Worm (Caenorhabditis elegans) whole organism, L1 larva: Measurements from ENCODE around the gene F55A4.3.
A peak's percentile ranks its signal among the peaks of the same experiment; 100 is the strongest.

Experiments
- C04F5.9 ChIP-seq: sonication (generic microtip); optimal IDR thresholded peaks from 2 replicates; lab custom pipeline; 2016; ENCODE audit warnings: missing genetic modification characterization, missing compliant biosample characterization
- C16A3.4 ChIP-seq: fragments of 150-350 bp; optimal IDR thresholded peaks from 2 replicates; lab custom pipeline; 2014; ENCODE audit warnings: missing biosample characterization, missing genetic modification characterization
- F16B12.6 ChIP-seq: fragments of 150-350 bp; optimal IDR thresholded peaks from 2 replicates; lab custom pipeline; 2014; ENCODE audit warnings: missing biosample characterization, missing genetic modification characterization
- aha-1 ChIP-seq: fragments of 150-350 bp; optimal IDR thresholded peaks from 2 replicates; lab custom pipeline; 2014; ENCODE audit warnings: missing biosample characterization, missing genetic modification characterization
- blmp-1 ChIP-seq: fragments of 150-350 bp; optimal IDR thresholded peaks from 2 replicates; lab custom pipeline; 2014; ENCODE audit warnings: missing biosample characterization, missing genetic modification characterization
- ceh-63 ChIP-seq: fragments of 200-800 bp; sonication (Bioruptor generic); optimal IDR thresholded peaks from 2 replicates; lab custom pipeline; 2018; ENCODE audit warnings: mild to moderate bottlenecking, missing genetic modification characterization, missing compliant biosample characterization
- ceh-82 ChIP-seq, 3 experiments: fragments of 150-350 bp in 1 of 3; sonication (generic microtip) in 2 of 3; optimal IDR thresholded peaks; 2 replicates each; lab custom pipeline; 2014 to 2017; ENCODE audit warnings: missing biosample characterization in 3 of 3, missing genetic modification characterization in 3 of 3
- ceh-88 ChIP-seq: fragments of 200-800 bp; sonication (Bioruptor generic); IDR thresholded peaks from 2 replicates; pipeline ENCODE4 v1.3.6; 2022; ENCODE audit warnings: missing genetic modification characterization, missing compliant biosample characterization
- dpl-1 ChIP-seq, 3 experiments: fragments of 150-350 bp in 2 of 3; sonication (generic microtip) in 1 of 3; optimal IDR thresholded peaks; 2 replicates each; lab custom pipeline; 2014 to 2017; ENCODE audit warnings: missing biosample characterization in 3 of 3, missing genetic modification characterization in 3 of 3, missing genetic modification reagents in 3 of 3
- efl-1 ChIP-seq, 4 experiments: fragments of 150-350 bp; optimal IDR thresholded peaks in 3 of 4; peaks in 1 of 4; 1 replicate in 1 of 4; 2 replicates in 3 of 4; lab custom pipeline; 2014; ENCODE audit warnings: missing biosample characterization in 2 of 4, missing genetic modification characterization in 2 of 4, missing genetic modification reagents in 2 of 4
- ets-5 ChIP-seq: fragments of 200-800 bp; sonication (Bioruptor generic); IDR thresholded peaks from 2 replicates; pipeline ENCODE4 v1.3.6; 2022; ENCODE audit warnings: missing genetic modification characterization, missing compliant biosample characterization
- fkh-4 ChIP-seq: sonication (generic microtip); optimal IDR thresholded peaks from 2 replicates; lab custom pipeline; 2016; ENCODE audit warnings: missing compliant biosample characterization, missing genetic modification characterization, borderline replicate concordance
- fos-1 ChIP-seq: fragments of 150-350 bp; optimal IDR thresholded peaks from 2 replicates; lab custom pipeline; 2014; ENCODE audit warnings: missing biosample characterization, missing genetic modification characterization
- grh-1 ChIP-seq: fragments of 200-800 bp; sonication (Bioruptor generic); IDR thresholded peaks from 2 replicates; pipeline ENCODE4 v1.3.6; 2022; ENCODE audit warnings: missing genetic modification reagents, missing genetic modification characterization, missing compliant biosample characterization
- hlh-17 ChIP-seq: fragments of 200-800 bp; sonication (Bioruptor generic); optimal IDR thresholded peaks from 2 replicates; lab custom pipeline; 2018; ENCODE audit warnings: missing genetic modification characterization, mild to moderate bottlenecking, missing compliant biosample characterization, moderate library complexity, borderline replicate concordance
- hlh-4 ChIP-seq: sonication (generic microtip); optimal IDR thresholded peaks from 2 replicates; lab custom pipeline; 2016; ENCODE audit warnings: mild to moderate bottlenecking, missing genetic modification characterization, missing compliant biosample characterization
- hpl-2 ChIP-seq: fragments of 150-350 bp; optimal IDR thresholded peaks from 2 replicates; lab custom pipeline; 2014; ENCODE audit warnings: missing biosample characterization, missing genetic modification reagents, missing genetic modification characterization
- irx-1 ChIP-seq: sonication (generic microtip); optimal IDR thresholded peaks from 2 replicates; lab custom pipeline; 2016; ENCODE audit warnings: missing genetic modification characterization, missing compliant biosample characterization
- lin-13 ChIP-seq: fragments of 150-350 bp; optimal IDR thresholded peaks from 2 replicates; lab custom pipeline; 2014; ENCODE audit warnings: missing biosample characterization, missing genetic modification reagents, missing genetic modification characterization
- lin-39 ChIP-seq: fragments of 150-350 bp; optimal IDR thresholded peaks from 2 replicates; lab custom pipeline; 2014; ENCODE audit warnings: missing biosample characterization, missing genetic modification reagents, missing genetic modification characterization
- lir-3 ChIP-seq: sonication (generic microtip); optimal IDR thresholded peaks from 2 replicates; lab custom pipeline; 2016; ENCODE audit warnings: mild to moderate bottlenecking, missing genetic modification characterization, moderate library complexity, missing compliant biosample characterization; ENCODE audit not compliant: poor library complexity
- lsy-2 ChIP-seq, 2 experiments: fragments of 150-350 bp; optimal IDR thresholded peaks; 2 replicates each; lab custom pipeline; 2014; ENCODE audit warnings: missing biosample characterization in 2 of 2, missing genetic modification characterization in 2 of 2
- mef-2 ChIP-seq: fragments of 150-350 bp; optimal IDR thresholded peaks from 2 replicates; lab custom pipeline; 2014; ENCODE audit warnings: missing biosample characterization, missing genetic modification characterization
- nhr-19 ChIP-seq: fragments of 200-800 bp; sonication (Bioruptor generic); conservative IDR thresholded peaks from 2 replicates; pipeline ENCODE4 v1.3.6; 2022; ENCODE audit warnings: missing genetic modification characterization, missing compliant biosample characterization
- nhr-237 ChIP-seq: fragments of 150-350 bp; optimal IDR thresholded peaks from 2 replicates; lab custom pipeline; 2014; ENCODE audit warnings: missing biosample characterization, missing genetic modification characterization
- nhr-47 ChIP-seq: sonication (generic microtip); optimal IDR thresholded peaks from 2 replicates; lab custom pipeline; 2016; ENCODE audit warnings: mild to moderate bottlenecking, missing genetic modification characterization, moderate library complexity, missing compliant biosample characterization
- nhr-71 ChIP-seq: sonication (generic microtip); optimal IDR thresholded peaks from 2 replicates; lab custom pipeline; 2016; ENCODE audit warnings: mild to moderate bottlenecking, missing genetic modification characterization, moderate library complexity, missing compliant biosample characterization
- nhr-76 ChIP-seq: sonication (generic microtip); optimal IDR thresholded peaks from 2 replicates; lab custom pipeline; 2017; ENCODE audit warnings: missing biosample characterization, missing genetic modification characterization
- nhr-77 ChIP-seq: fragments of 150-350 bp; optimal IDR thresholded peaks from 2 replicates; lab custom pipeline; 2014; ENCODE audit warnings: missing biosample characterization, missing genetic modification characterization
- skn-1 ChIP-seq: fragments of 150-350 bp; optimal IDR thresholded peaks from 2 replicates; lab custom pipeline; 2014; ENCODE audit warnings: missing biosample characterization, missing genetic modification characterization
- snpc-4 ChIP-seq: fragments of 150-350 bp; optimal IDR thresholded peaks from 2 replicates; lab custom pipeline; 2014; ENCODE audit warnings: missing biosample characterization, missing genetic modification characterization
- snu-23 ChIP-seq: sonication (generic microtip); optimal IDR thresholded peaks from 2 replicates; lab custom pipeline; 2016; ENCODE audit warnings: missing genetic modification characterization, missing compliant biosample characterization
- sox-4 ChIP-seq: sonication (generic microtip); optimal IDR thresholded peaks from 2 replicates; lab custom pipeline; 2016; ENCODE audit warnings: missing genetic modification characterization, missing compliant biosample characterization
- sup-37 ChIP-seq: fragments of 200-800 bp; sonication (Bioruptor generic); optimal IDR thresholded peaks from 2 replicates; lab custom pipeline; 2018; ENCODE audit warnings: mild to moderate bottlenecking, missing genetic modification characterization, missing compliant biosample characterization
- swsn-7 ChIP-seq: sonication (generic microtip); optimal IDR thresholded peaks from 2 replicates; lab custom pipeline; 2016; ENCODE audit warnings: missing genetic modification characterization, missing compliant biosample characterization
- tlp-1 ChIP-seq: fragments of 150-350 bp; optimal IDR thresholded peaks from 2 replicates; lab custom pipeline; 2014; ENCODE audit warnings: missing biosample characterization, missing genetic modification characterization
- unc-62 ChIP-seq: fragments of 150-350 bp; optimal IDR thresholded peaks from 2 replicates; lab custom pipeline; 2014; ENCODE audit warnings: missing biosample characterization, missing genetic modification reagents, missing genetic modification characterization
- xbp-1 ChIP-seq: sonication (generic microtip); optimal IDR thresholded peaks from 2 replicates; lab custom pipeline; 2016; ENCODE audit warnings: missing genetic modification characterization, missing compliant biosample characterization
- zag-1 ChIP-seq: fragments of 150-350 bp; optimal IDR thresholded peaks from 2 replicates; lab custom pipeline; 2014; ENCODE audit warnings: missing biosample characterization, missing genetic modification characterization
- zip-4 ChIP-seq: fragments of 200-800 bp; sonication (Bioruptor generic); optimal IDR thresholded peaks from 2 replicates; lab custom pipeline; 2018; ENCODE audit warnings: mild to moderate bottlenecking, missing genetic modification characterization, moderate library complexity, missing compliant biosample characterization
- ztf-11 ChIP-seq, 2 experiments: sonication (generic microtip); optimal IDR thresholded peaks; 2 replicates each; lab custom pipeline; 2016 to 2017; ENCODE audit warnings: missing genetic modification characterization in 2 of 2, missing biosample characterization in 1 of 2, missing compliant biosample characterization in 1 of 2

F55A4.3 gene

ce11 chrX:992650-993403 is 32.1 kb downstream of the F55A4.3 start (continued):
- TF ChIP-seq irx-1 (tag; lab: Kevin White, UChicago) (peak; percentile 23), xbp-1 (tag; lab: Kevin White, UChicago) (peak; percentile 19), F16B12.6 (tag; lab: Kevin White, UChicago) (no peak), skn-1 (tag; lab: Kevin White, UChicago) (peak; percentile 19), nhr-237 (tag; lab: Kevin White, UChicago) (no peak), hlh-17 (GFP tag; lab: Kevin White, UChicago) (no peak), zip-4 (GFP tag; lab: Kevin White, UChicago) (no peak), nhr-71 (tag; lab: Kevin White, UChicago) (peak; percentile 84), tlp-1 (tag; lab: Kevin White, UChicago) (no peak), fos-1 (tag; lab: Kevin White, UChicago) (no peak), lin-39 (tag; lab: Kevin White, UChicago) (no peak), lsy-2 (tag; optimal IDR thresholded peaks at IDR 0.05; lab: Kevin White, UChicago) (peak; percentile 38 to 40), efl-1 (optimal IDR thresholded peaks at IDR 0.05; lab: Kevin White, UChicago) (peak; percentile 5 to 29), efl-1 (GFP tag; optimal IDR thresholded peaks at IDR 0.05 in 1 of 2; lab: Kevin White, UChicago) (peak in 1 of 2 experiments; percentile 79), ztf-11 (tag; optimal IDR thresholded peaks at IDR 0.05; lab: Kevin White, UChicago) (peak in 1 of 2 experiments; percentile 63), unc-62 (no peak), sup-37 (no peak), nhr-76 (no peak), snpc-4 (tag; lab: Kevin White, UChicago) (peak; percentile 6), grh-1 (no peak), fkh-4 (tag; lab: Kevin White, UChicago) (no peak), snu-23 (peak; percentile 71), C16A3.4 (tag; lab: Kevin White, UChicago) (peak; percentile 7), nhr-77 (tag; lab: Kevin White, UChicago) (no peak), nhr-19 (GFP tag; lab: Robert Waterston, UW) (peak; percentile 33), zag-1 (no peak), hlh-4 (no peak), dpl-1 (GFP tag; optimal IDR thresholded peaks at IDR 0.05; lab: Kevin White, UChicago) (peak in 1 of 3 experiments; percentile 13), sox-4 (tag; lab: Kevin White, UChicago) (peak; percentile 70), ceh-82 (tag; optimal IDR thresholded peaks at IDR 0.05; lab: Kevin White, UChicago) (peak; percentile 57 to 71 (median 63)), ceh-88 (GFP tag; lab: Robert Waterston, UW) (peak; percentile 47; the same call in 1 of the 2 replicates), mef-2 (tag; lab: Kevin White, UChicago) (peak; percentile 3), lin-13 (GFP tag; lab: Kevin White, UChicago) (no peak)

ce11 chrX:991274-991673 is 33.6 kb downstream of the F55A4.3 start, which contains the start of the genes C09E10.3 and dgk-1:
Gene C09E10.3, minus strand, starts transcription at chrX:991374.
Gene dgk-1, minus strand, starts transcription at chrX:991456.
- TF ChIP-seq ceh-63 (GFP tag; lab: Kevin White, UChicago): no peak
- TF ChIP-seq lir-3 (tag; lab: Kevin White, UChicago): no peak
- no peak for TF ChIP-seq aha-1 (tag; lab: Kevin White, UChicago)

ce11 chrX:986463-986862 is 38.4 kb downstream of the F55A4.3 start:
- TF ChIP-seq swsn-7 (tag; lab: Kevin White, UChicago): no peak
- peak; percentile 80 for TF ChIP-seq snpc-4 (tag; lab: Kevin White, UChicago)
- peak; percentile 2 for TF ChIP-seq nhr-47 (tag; lab: Kevin White, UChicago)
- no peak for TF ChIP-seq C04F5.9 (tag; lab: Kevin White, UChicago)
- TF ChIP-seq ceh-88 (GFP tag; lab: Robert Waterston, UW): no peak
- no peak for TF ChIP-seq hpl-2
- TF ChIP-seq C16A3.4 (tag; lab: Kevin White, UChicago): no peak
- no peak for TF ChIP-seq ets-5 (GFP tag; lab: Robert Waterston, UW)
- TF ChIP-seq blmp-1 (tag; lab: Kevin White, UChicago): no peak
